Fruit fly (Drosophila melanogaster): ENCODE measurements around the gene CG34161.

CG34161 gene

DNA sequence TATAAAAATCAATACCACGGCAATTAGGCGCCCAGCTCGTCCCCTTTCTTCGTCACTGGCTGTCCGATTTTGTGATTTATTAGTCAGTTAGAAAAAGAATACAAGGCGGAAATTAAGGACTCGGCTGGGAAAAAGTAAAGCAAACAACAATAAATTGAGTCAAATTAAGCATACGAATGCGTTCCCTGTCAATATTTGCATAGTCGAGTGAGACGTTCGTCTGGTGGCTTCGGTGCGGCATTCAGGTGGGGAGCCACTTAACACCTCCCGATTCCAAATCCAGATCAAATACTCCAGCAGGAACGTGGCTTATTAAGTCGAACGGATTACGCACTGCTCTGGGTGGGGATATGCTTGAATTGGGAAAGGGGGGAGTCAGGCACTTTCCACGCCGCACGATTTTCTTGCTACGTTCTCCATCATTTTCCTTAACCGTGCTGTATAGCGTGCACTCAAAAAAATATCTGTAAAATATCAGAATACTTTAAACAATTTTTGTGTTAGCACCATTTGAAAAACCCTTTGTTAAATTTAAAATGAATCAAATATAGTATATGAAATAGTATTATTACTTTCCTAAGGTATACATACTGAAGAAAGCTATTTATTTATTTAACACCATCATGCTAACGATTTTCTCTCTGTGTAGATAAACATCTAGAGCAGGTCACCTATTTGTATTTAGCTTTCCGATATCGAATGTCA lies 38.3 kb downstream of the CG34161 start (continued):
- TF ChIP-seq ssp (GFP tag; IDR thresholded peaks at IDR 0.05) (peak; percentile 17; the same call in 1 of the 2 replicates), Gug (GFP tag; IDR thresholded peaks at IDR 0.05) (no peak), lov (optimal IDR thresholded peaks at IDR 0.05) (no peak), lov (GFP tag; IDR thresholded peaks at IDR 0.05) (no peak), Neu2 (GFP tag; optimal IDR thresholded peaks at IDR 0.05; ENCODE audit: borderline replicate concordance) (no peak), CG10321 (GFP tag; IDR thresholded peaks at IDR 0.05) (no peak), CG6854 (GFP tag; optimal IDR thresholded peaks at IDR 0.05) (no peak), odd (GFP tag; optimal IDR thresholded peaks at IDR 0.05) (no peak), shn (GFP tag; optimal IDR thresholded peaks at IDR 0.05) (no peak), Abd-B (GFP tag; optimal IDR thresholded peaks at IDR 0.05) (peak; percentile 7), croc (GFP tag; conservative IDR thresholded peaks at IDR 0.05) (peak; percentile 57), wdn (GFP tag; IDR thresholded peaks at IDR 0.05) (no peak), sima (GFP tag; optimal IDR thresholded peaks at IDR 0.05) (no peak), CG9817 (tag; optimal IDR thresholded peaks at IDR 0.05) (no peak), CG14441 (GFP tag; IDR thresholded peaks at IDR 0.05) (no peak), CG32767 (GFP tag; IDR thresholded peaks at IDR 0.05) (no peak), Hand (GFP tag; optimal IDR thresholded peaks at IDR 0.05) (no peak), CG17612 (GFP tag; IDR thresholded peaks at IDR 0.05) (no peak), CG3847 (GFP tag; IDR thresholded peaks at IDR 0.05) (no peak), Xbp1 (GFP tag; optimal IDR thresholded peaks at IDR 0.05) (peak; percentile 51), CG10431 (GFP tag; optimal IDR thresholded peaks at IDR 0.05) (no peak), CG9727 (GFP tag; optimal IDR thresholded peaks at IDR 0.05) (peak; percentile 70), D19B (GFP tag; optimal IDR thresholded peaks at IDR 0.05) (no peak), abd-A (tag; optimal IDR thresholded peaks at IDR 0.05) (no peak), CrebB (tag; optimal IDR thresholded peaks at IDR 0.05) (no peak), CG10654 (GFP tag; optimal IDR thresholded peaks at IDR 0.05) (peak; percentile 16), lbe (GFP tag; optimal IDR thresholded peaks at IDR 0.05) (no peak), CG16779 (GFP tag; IDR thresholded peaks at IDR 0.05) (no peak), insv (GFP tag; optimal IDR thresholded peaks at IDR 0.05) (no peak), CG32532 (GFP tag; IDR thresholded peaks at IDR 0.05) (0 out of 2 replicates have a peak, but pooled peaks have one; percentile 25), zen (tag; optimal IDR thresholded peaks at IDR 0.05) (peak; percentile 19), caup (GFP tag; optimal IDR thresholded peaks at IDR 0.05; ENCODE audit: severe bottlenecking) (no peak), ken (GFP tag; IDR thresholded peaks at IDR 0.05) (0 out of 3 replicates have a peak, but pooled peaks have one; percentile 34), trem (tag; optimal IDR thresholded peaks at IDR 0.05) (peak; percentile 72), ap (GFP tag; IDR thresholded peaks at IDR 0.05) (peak; percentile 38), br (optimal IDR thresholded peaks at IDR 0.05) (no peak), bsh (GFP tag; optimal IDR thresholded peaks at IDR 0.05) (peak in 1 of 2 experiments; percentile 89), pnt (GFP tag; optimal IDR thresholded peaks at IDR 0.05) (no peak), zf30C (GFP tag; optimal IDR thresholded peaks at IDR 0.05) (peak; percentile 73), h (optimal IDR thresholded peaks at IDR 0.05) (no peak), kah (GFP tag; optimal IDR thresholded peaks at IDR 0.05) (no peak), gsb-n (tag; optimal IDR thresholded peaks at IDR 0.05) (peak; percentile 73), CG12744 (GFP tag; optimal IDR thresholded peaks at IDR 0.05) (no peak), Atf-2 (GFP tag; optimal IDR thresholded peaks at IDR 0.05) (no peak), Oli (tag; optimal IDR thresholded peaks at IDR 0.05) (peak; percentile 60), chm (GFP tag; IDR thresholded peaks at IDR 0.05) (no peak), Hmx (GFP tag; optimal IDR thresholded peaks at IDR 0.05) (no peak), fd3F (GFP tag; optimal IDR thresholded peaks at IDR 0.05) (no peak), CoRest (tag; optimal IDR thresholded peaks at IDR 0.05) (peak; percentile 56), CG6689 (GFP tag; IDR thresholded peaks at IDR 0.05) (peak; percentile 70), CG4617 (GFP tag; optimal IDR thresholded peaks at IDR 0.05; ENCODE audit: borderline replicate concordance) (no peak)

Data from whole organism, embryonic.